Worm (Caenorhabditis elegans): ENCODE results near the gene skr-12.

skr-12 gene

DNA sequence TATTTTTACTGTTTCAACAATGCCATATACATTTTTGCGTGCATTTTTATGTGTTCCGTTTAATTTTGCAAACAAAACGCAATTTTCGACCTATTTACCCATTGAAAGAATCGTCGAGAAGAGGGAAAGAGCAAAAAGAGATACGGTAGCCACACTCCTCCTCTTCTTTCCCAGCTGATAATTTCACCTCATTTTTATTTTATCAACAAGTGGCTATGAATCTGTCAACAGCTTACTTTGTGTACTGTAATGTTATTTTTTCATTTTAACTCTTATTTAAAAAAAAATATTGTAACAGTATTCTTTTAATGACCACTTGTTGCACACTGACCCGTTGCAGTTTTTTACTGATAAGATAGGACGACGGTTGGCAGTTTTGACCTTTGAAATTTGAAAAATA, 7.9 kb downstream of the skr-12 start:
- TF ChIP-seq unc-62 (GFP tag; optimal IDR thresholded peaks at IDR 0.05), result no peak
- no peak for TF ChIP-seq lin-39 (tag; optimal IDR thresholded peaks at IDR 0.05)
- no peak for TF ChIP-seq nhr-43 (tag; optimal IDR thresholded peaks at IDR 0.05; ENCODE audit: poor library complexity, severe bottlenecking)
- TF ChIP-seq nhr-11 (tag; optimal IDR thresholded peaks at IDR 0.05), result no peak
- no peak for TF ChIP-seq eor-1 (tag; optimal IDR thresholded peaks at IDR 0.05)
- TF ChIP-seq hmg-11 (tag; optimal IDR thresholded peaks at IDR 0.05), result no peak
- no peak for TF ChIP-seq nhr-237 (tag; optimal IDR thresholded peaks at IDR 0.05)
- peak; percentile 45 for TF ChIP-seq elt-2 (tag; optimal IDR thresholded peaks at IDR 0.05)
- peak; percentile 33 for TF ChIP-seq pha-4 (tag; optimal IDR thresholded peaks at IDR 0.05)

DNA sequence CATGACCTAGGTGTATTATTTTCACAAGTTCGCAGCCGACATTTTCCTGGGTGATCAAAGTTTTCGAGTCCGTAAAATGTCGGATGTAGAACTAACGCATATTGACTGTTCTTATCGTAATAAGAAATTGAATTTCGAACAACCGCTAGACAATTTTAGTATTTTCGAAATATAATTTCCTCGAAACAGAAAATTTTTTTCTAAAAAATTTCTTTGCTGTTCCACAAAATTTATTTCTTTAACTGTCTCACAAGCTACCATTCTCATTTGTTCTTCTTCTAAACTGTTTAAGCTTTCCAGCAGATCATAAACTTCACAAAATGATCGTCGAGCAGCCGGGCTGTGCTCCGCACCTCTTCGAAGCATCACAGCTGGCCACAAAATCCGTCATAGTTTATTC, 9.1 kb downstream of the skr-12 start, which contains the start of gene C52D10.3:
TSS of gene C52D10.3 (plus strand) at position 301 of the 400 bp plus-strand sequence.
- no peak for TF ChIP-seq nhr-11 (tag; optimal IDR thresholded peaks at IDR 0.05)

DNA sequence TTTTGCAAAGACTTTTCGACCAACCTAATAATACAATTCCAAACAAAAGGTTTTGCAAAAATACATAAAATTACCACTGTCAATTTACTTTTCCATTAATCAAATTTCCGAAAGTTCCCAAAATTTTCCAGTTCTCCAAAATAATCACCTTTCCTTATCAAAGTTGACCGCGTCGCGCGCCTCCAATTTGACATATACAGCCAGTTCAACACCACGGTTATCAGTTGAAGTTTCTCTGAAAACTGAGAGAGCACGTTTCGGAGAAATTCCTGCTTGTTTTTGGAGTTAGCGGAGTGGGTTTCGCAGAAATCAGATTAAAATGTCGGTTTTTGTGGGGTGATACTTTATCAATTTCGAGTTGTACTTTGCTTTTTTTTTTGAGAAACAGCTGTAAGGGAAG, 12.0 kb downstream of the skr-12 start:
- TF ChIP-seq pqm-1 (tag; optimal IDR thresholded peaks at IDR 0.05) (peak; percentile 82), mml-1 (tag; optimal IDR thresholded peaks at IDR 0.05) (no peak), elt-2 (tag; optimal IDR thresholded peaks at IDR 0.05) (peak; percentile 66), nhr-28 (tag; optimal IDR thresholded peaks at IDR 0.05) (no peak)

DNA sequence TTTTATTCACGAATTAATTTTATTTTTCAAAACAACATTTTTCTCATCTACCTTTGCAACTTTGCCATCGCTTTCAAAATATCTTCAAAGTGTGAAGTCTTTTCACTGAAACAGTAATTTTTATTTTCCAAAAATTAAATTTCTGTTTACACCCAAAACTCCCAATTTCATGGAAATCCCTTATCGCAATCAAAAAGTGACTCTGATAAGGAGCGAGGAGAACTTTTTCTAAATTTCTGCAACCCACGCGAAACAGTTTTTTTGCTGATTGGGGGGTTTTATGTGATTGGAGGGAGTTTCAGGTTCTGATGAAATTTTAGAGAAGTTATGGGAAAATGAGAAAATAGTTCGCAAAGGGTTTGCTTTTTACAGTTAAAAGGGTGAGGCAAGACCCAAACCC, 12.5 kb downstream of the skr-12 start:
- TF ChIP-seq elt-2 (tag; optimal IDR thresholded peaks at IDR 0.05) (peak; percentile 45), pqm-1 (tag; optimal IDR thresholded peaks at IDR 0.05) (peak; percentile 70), fkh-2 (tag; optimal IDR thresholded peaks at IDR 0.05) (no peak), nhr-77 (tag; optimal IDR thresholded peaks at IDR 0.05) (no peak), nhr-12 (tag; optimal IDR thresholded peaks at IDR 0.05) (no peak), lsy-12 (tag; optimal IDR thresholded peaks at IDR 0.05) (no peak), skn-1 (tag; optimal IDR thresholded peaks at IDR 0.05) (no peak)

DNA sequence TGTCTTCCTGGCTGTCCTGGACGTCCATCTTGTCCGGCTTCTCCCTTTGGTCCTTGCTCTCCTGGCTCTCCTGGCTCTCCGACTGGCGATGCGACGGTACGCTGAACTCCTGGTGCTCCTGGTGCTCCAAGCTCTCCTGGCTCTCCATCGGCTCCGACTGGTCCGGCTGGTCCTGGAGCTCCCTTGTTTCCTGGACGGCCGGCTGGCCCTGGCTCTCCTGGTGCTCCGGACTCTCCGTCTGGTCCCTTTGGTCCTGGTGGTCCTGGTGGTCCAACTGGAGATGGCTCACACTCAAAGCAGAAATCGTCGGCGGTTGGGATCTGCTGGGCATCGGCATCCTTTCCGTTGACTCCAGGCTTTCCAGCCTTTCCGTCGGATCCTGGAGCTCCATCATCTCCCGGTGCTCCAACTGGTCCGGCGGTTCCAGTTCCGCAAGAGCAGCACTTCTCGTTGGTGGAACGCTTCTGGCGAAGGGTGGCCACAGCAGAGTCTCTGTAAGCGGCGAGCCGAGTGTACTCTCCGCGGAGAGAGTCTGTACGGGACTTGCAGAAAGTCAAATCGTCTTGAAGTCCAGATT, 16.0 kb downstream of the skr-12 start:
- TF ChIP-seq nhr-25 (tag; optimal IDR thresholded peaks at IDR 0.05) (no peak), unc-62 (GFP tag; optimal IDR thresholded peaks at IDR 0.05) (no peak)

DNA sequence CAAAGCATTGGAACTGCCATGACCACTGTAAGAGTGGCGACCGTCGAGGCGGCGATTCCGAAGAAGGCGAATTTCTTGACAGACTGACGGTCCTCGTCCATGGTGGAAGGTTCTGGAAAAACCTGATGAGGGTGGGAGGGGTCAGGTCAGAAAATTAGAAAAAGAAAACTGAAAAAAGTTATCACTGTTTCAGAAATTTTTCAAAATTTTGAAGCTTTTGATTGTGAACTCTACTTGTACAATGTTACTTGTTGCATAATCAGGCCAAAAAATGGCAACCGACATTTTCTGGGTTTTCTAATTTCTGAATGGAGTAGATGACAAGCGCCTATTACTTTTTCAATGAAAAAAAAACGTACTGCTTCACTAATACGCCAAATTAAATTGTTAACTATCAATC, 16.6 kb downstream of the skr-12 start, which contains the start of gene col-138:
TSS of gene col-138 (minus strand) at position 101 of the 400 bp plus-strand sequence.
- TF ChIP-seq nhr-25 (tag; optimal IDR thresholded peaks at IDR 0.05), result no peak

DNA sequence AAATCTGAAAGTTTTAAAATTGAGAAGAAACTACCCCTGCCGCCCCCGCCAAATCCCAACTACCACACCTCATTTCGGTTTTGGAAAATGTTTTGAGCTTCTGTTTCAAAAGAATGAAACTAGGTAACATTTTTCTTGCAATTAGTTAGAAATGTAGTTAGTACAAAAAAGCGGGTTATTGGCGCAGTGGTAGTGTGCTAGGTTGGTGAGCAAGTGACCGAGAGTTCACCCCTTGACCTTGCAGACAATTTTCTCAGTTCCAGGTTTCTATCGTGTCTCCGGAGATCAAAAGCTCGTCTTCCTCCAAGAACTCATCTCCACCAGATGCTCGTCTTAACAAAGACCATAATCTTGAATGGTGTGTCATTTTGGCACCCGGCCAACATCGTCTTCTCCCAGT, 22.1 kb downstream of the skr-12 start:
- TF ChIP-seq unc-39 (tag; optimal IDR thresholded peaks at IDR 0.05) (no peak), ceh-82 (tag; optimal IDR thresholded peaks at IDR 0.05) (no peak), fkh-10 (GFP tag; optimal IDR thresholded peaks at IDR 0.05) (no peak), eor-1 (tag; optimal IDR thresholded peaks at IDR 0.05) (no peak), fkh-2 (tag; optimal IDR thresholded peaks at IDR 0.05) (no peak), mdl-1 (tag; optimal IDR thresholded peaks at IDR 0.05) (no peak), egl-5 (tag; optimal IDR thresholded peaks at IDR 0.05) (no peak), nhr-11 (tag; optimal IDR thresholded peaks at IDR 0.05) (no peak)

DNA sequence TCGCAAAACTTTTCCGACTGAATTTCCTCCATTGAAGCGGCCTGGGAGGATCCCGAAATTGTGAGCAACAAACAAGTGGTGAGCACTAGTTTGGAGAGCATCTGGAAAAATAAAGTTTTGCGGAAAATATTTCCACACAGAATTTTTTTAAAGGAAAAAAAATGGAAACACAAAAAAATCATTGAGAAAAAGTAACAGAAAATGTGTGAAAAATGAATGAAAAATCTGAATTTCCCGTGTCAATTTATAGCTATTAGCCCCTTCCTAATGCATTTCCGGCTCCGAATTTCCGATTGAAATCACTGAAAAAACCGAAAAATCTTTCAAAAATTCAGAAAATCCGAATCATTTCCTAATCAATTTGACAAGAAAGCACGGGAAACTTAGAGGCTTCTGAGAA, 24.7 kb downstream of the skr-12 start, which contains the start of gene flp-17:
TSS of gene flp-17 (minus strand) at position 101 of the 400 bp plus-strand sequence.
- TF ChIP-seq nhr-25 (tag; optimal IDR thresholded peaks at IDR 0.05) (no peak), nhr-11 (tag; optimal IDR thresholded peaks at IDR 0.05) (no peak), mdl-1 (tag; optimal IDR thresholded peaks at IDR 0.05) (no peak), ama-1 (optimal IDR thresholded peaks at IDR 0.05) (no peak), nhr-237 (tag; optimal IDR thresholded peaks at IDR 0.05) (no peak), pqm-1 (tag; optimal IDR thresholded peaks at IDR 0.05) (no peak), elt-1 (tag; optimal IDR thresholded peaks at IDR 0.05) (no peak), aly-2 (tag; optimal IDR thresholded peaks at IDR 0.05) (no peak), fkh-10 (GFP tag; optimal IDR thresholded peaks at IDR 0.05) (no peak), nfya-1 (tag; optimal IDR thresholded peaks at IDR 0.05; ENCODE audit: insufficient read depth) (no peak), fkh-2 (tag; optimal IDR thresholded peaks at IDR 0.05) (no peak), egl-27 (tag; optimal IDR thresholded peaks at IDR 0.05) (no peak), R02D3.7 (tag; optimal IDR thresholded peaks at IDR 0.05) (no peak), sea-2 (GFP tag; optimal IDR thresholded peaks at IDR 0.05) (no peak), lin-15B (tag; optimal IDR thresholded peaks at IDR 0.05) (no peak), skn-1 (tag; optimal IDR thresholded peaks at IDR 0.05) (no peak)

Data from whole organism, L3 larva.